Fruit fly (Drosophila melanogaster): ENCODE data around the gene GlcAT-S.

GlcAT-S gene

dm6 chr2L:9660516-9660920 lies 44.2 kb downstream of the GlcAT-S start (continued):
- TF ChIP-seq danr (GFP tag; IDR thresholded peaks at IDR 0.05) (0 out of 2 replicates have a peak, but pooled peaks have one; percentile 21), Drgx (GFP tag; IDR thresholded peaks at IDR 0.05) (0 out of 2 replicates have a peak, but pooled peaks have one; percentile 29), CG3163 (GFP tag; optimal IDR thresholded peaks at IDR 0.05) (peak; percentile 9), onecut (GFP tag; IDR thresholded peaks at IDR 0.05) (peak; percentile 66), CG1529 (GFP tag; optimal IDR thresholded peaks at IDR 0.05) (peak; percentile 22), CG4424 (GFP tag; optimal IDR thresholded peaks at IDR 0.05) (peak; percentile 17), CG13775 (GFP tag; optimal IDR thresholded peaks at IDR 0.05) (peak; percentile 64), lbe (GFP tag; optimal IDR thresholded peaks at IDR 0.05) (no peak), kay (GFP tag; optimal IDR thresholded peaks at IDR 0.05) (no peak), CG8924 (tag; optimal IDR thresholded peaks at IDR 0.05) (peak; percentile 75), HHEX (GFP tag; optimal IDR thresholded peaks at IDR 0.05) (peak; percentile 78), CG31224 (GFP tag; IDR thresholded peaks at IDR 0.05) (peak; percentile 71), CrebB (tag; optimal IDR thresholded peaks at IDR 0.05) (peak; percentile 46), seq (GFP tag; IDR thresholded peaks at IDR 0.05) (peak; percentile 72), ind (GFP tag; optimal IDR thresholded peaks at IDR 0.05) (peak; percentile 66), Side (GFP tag; optimal IDR thresholded peaks at IDR 0.05) (no peak), ro (GFP tag; IDR thresholded peaks at IDR 0.05) (0 out of 2 replicates have a peak, but pooled peaks have one; percentile 44), CG17186 (GFP tag; optimal IDR thresholded peaks at IDR 0.05) (no peak), crp (GFP tag; optimal IDR thresholded peaks at IDR 0.05) (peak in 1 of 2 experiments; percentile 5), croc (GFP tag; conservative IDR thresholded peaks at IDR 0.05) (peak; percentile 42; the same call in 2 of the 3 replicates), CG10274 (GFP tag; optimal IDR thresholded peaks at IDR 0.05) (peak; percentile 60), oc (tag; optimal IDR thresholded peaks at IDR 0.05) (peak; percentile 48), vfl (GFP tag; optimal IDR thresholded peaks at IDR 0.05) (peak; percentile 39), CG13296 (GFP tag; optimal IDR thresholded peaks at IDR 0.05) (peak; percentile 89), Med (GFP tag) (peak; percentile 92), CG32532 (GFP tag; IDR thresholded peaks at IDR 0.05) (peak; percentile 81), CG2199 (GFP tag; IDR thresholded peaks at IDR 0.05) (no peak), CG8765 (GFP tag; IDR thresholded peaks at IDR 0.05) (peak; percentile 22; the same call in 1 of the 2 replicates), CG8478 (optimal IDR thresholded peaks at IDR 0.05) (no peak), Hr51 (GFP tag; optimal IDR thresholded peaks at IDR 0.05) (peak; percentile 46 to 89), CG6689 (GFP tag; IDR thresholded peaks at IDR 0.05) (peak; percentile 73), NfI (GFP tag; optimal IDR thresholded peaks at IDR 0.05) (peak; percentile 81), CG4282 (GFP tag; optimal IDR thresholded peaks at IDR 0.05) (no peak), so (GFP tag; IDR thresholded peaks at IDR 0.05) (0 out of 3 replicates have a peak, but pooled peaks have one; percentile 52), wor (GFP tag; IDR thresholded peaks at IDR 0.05) (peak; percentile 44), CG13123 (GFP tag; optimal IDR thresholded peaks at IDR 0.05) (no peak), yki (optimal IDR thresholded peaks at IDR 0.05) (no peak), lmd (GFP tag; IDR thresholded peaks at IDR 0.05) (peak; percentile 76), Hsf (GFP tag; optimal IDR thresholded peaks at IDR 0.05) (peak; percentile 46), Ravus (GFP tag; IDR thresholded peaks at IDR 0.05) (no peak; the same call in 1 of the 2 replicates), Nf-YC (tag; optimal IDR thresholded peaks at IDR 0.05) (peak; percentile 66), CG17359 (tag; optimal IDR thresholded peaks at IDR 0.05) (peak; percentile 77), luna (GFP tag; optimal IDR thresholded peaks at IDR 0.05) (no peak), CoRest (tag; optimal IDR thresholded peaks at IDR 0.05) (peak; percentile 83), bab2 (GFP tag; optimal IDR thresholded peaks at IDR 0.05) (peak; percentile 39), Eip74EF (GFP tag; optimal IDR thresholded peaks at IDR 0.05) (peak in 1 of 2 experiments; percentile 60), dmrt11E (tag; optimal IDR thresholded peaks at IDR 0.05) (no peak), esg (GFP tag; conservative IDR thresholded peaks at IDR 0.05) (peak; percentile 72), cato (GFP tag; optimal IDR thresholded peaks at IDR 0.05; ENCODE audit: borderline replicate concordance) (no peak), CG9817 (tag; optimal IDR thresholded peaks at IDR 0.05) (peak; percentile 59), CG3065 (GFP tag; optimal IDR thresholded peaks at IDR 0.05) (no peak)

Data from whole organism, embryonic.